Worm (Caenorhabditis elegans) whole organism, midembryonic: ENCODE data around the gene Y59C2A.2.

Experiments
- cog-1 ChIP-seq: sonication (generic microtip); optimal IDR thresholded peaks from 2 replicates; lab custom pipeline; 2016; ENCODE audit warnings: missing genetic modification characterization, missing compliant biosample characterization
- flt-1 ChIP-seq: fragments of 200-800 bp; sonication (Bioruptor generic); IDR thresholded peaks from 2 replicates; pipeline ENCODE4 v1.3.6; 2022; ENCODE audit warnings: missing genetic modification characterization, missing compliant biosample characterization
- med-1 ChIP-seq: sonication (generic microtip); optimal IDR thresholded peaks from 2 replicates; lab custom pipeline; 2017; ENCODE audit warnings: missing genetic modification characterization, mild to moderate bottlenecking, missing compliant biosample characterization, antibody characterized with exemption, missing genetic modification reagents; ENCODE audit not compliant: insufficient read depth
- ztf-23 ChIP-seq: fragments of 200-800 bp; sonication (Bioruptor generic); IDR thresholded peaks from 2 replicates; pipeline ENCODE4 v1.3.6; 2022; ENCODE audit warnings: missing genetic modification reagents, missing genetic modification characterization, missing compliant biosample characterization

DNA sequence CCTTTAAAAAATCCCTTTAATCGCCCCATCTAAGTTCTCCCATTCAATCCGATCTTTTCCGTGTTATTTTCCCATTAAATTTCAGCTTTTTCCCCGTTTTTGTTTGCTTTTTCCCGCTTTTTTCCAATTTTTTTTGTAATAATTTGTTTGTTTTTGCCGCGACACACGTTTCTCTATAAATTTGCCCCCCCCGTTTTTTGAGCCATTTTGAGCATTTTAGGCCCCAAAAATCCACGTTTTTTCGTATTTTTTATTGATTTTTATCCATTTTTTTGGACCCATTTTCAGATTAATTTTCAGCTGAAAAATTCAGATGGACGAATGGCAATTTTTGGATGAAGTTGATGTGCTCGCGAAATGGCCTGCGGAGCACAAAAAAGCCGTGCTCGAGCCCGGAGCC is 39.4 kb upstream of the Y59C2A.2 start, which contains the start of gene F54A3.2:
- TF ChIP-seq ztf-23 (GFP tag; lab: Robert Waterston, UW): no peak
- no peak for TF ChIP-seq med-1 (GFP tag; lab: Kevin White, UChicago)
- no peak for TF ChIP-seq flt-1 (GFP tag; lab: Robert Waterston, UW)
- no peak for TF ChIP-seq cog-1 (tag; lab: Kevin White, UChicago)
